Worm (Caenorhabditis elegans): Measurements from ENCODE around the gene cpr-1.

DNA sequence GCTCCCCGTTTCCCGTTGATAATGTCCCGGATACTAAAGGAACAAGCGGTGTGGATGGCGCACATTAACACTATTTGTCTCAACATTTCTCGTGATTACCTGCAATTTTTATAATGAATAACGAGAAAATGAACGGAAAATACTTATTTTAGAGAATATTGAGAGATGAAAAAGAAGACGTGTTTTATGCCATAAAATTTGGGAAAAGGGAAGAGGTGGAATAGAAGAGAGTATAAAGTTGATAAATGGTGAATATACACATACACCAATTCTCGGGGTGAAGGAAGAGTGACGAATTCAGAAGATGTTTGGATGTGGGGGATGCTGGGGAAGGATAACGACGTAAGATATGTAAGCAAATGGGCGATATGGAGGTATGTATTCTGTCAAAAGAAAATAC lies 10.6 kb upstream of the cpr-1 start, which contains the start of gene F58H1.7:
- no peak for TF ChIP-seq med-1 (GFP tag; optimal IDR thresholded peaks at IDR 0.05; ENCODE audit: insufficient read depth)
- TF ChIP-seq tab-1 (GFP tag; IDR thresholded peaks at IDR 0.05) = no peak

Measured in whole organism, midembryonic.